Fruit fly (Drosophila melanogaster) whole organism, embryonic: Measurements from ENCODE around the gene CG7565.
A peak's percentile ranks its signal among the peaks of the same experiment; 100 is the strongest.

Source experiments
- Asciz ChIP-seq: fragments of 200-800 bp; sonication (Bioruptor generic); optimal IDR thresholded peaks from 2 replicates; lab custom pipeline; 2017; ENCODE audit warnings: missing biosample characterization, mild to moderate bottlenecking, missing genetic modification characterization, missing genetic modification reagents
- Atf6 ChIP-seq: fragments of 200-800 bp; sonication (Bioruptor generic); IDR thresholded peaks from 2 replicates; pipeline ENCODE4 v1.3.6; 2022; ENCODE audit warnings: missing biosample characterization, missing genetic modification characterization
- Bgb ChIP-seq: fragments of 200-800 bp; sonication (Bioruptor generic); IDR thresholded peaks from 2 replicates; pipeline ENCODE4 v1.3.6; 2022; ENCODE audit warnings: missing biosample characterization, missing genetic modification characterization; ENCODE audit not compliant: partially characterized antibody
- CG11560 ChIP-seq: fragments of 200-800 bp; sonication (Bioruptor generic); IDR thresholded peaks from 3 replicates; pipeline ENCODE4 v1.3.6; 2022; ENCODE audit warnings: missing biosample characterization, missing genetic modification characterization
- CG12236 ChIP-seq: fragments of 200-800 bp; sonication (Bioruptor generic); optimal IDR thresholded peaks from 2 replicates; lab custom pipeline; 2016; ENCODE audit warnings: missing biosample characterization, missing genetic modification characterization
- CG14710 ChIP-seq: fragments of 200-800 bp; sonication (Bioruptor generic); optimal IDR thresholded peaks from 3 replicates; lab custom pipeline; 2019; ENCODE audit warnings: missing biosample characterization, mild to moderate bottlenecking, missing genetic modification characterization, moderate library complexity
- CG15479 ChIP-seq: fragments of 200-800 bp; sonication (Bioruptor generic); optimal IDR thresholded peaks from 3 replicates; lab custom pipeline; 2019; ENCODE audit warnings: missing biosample characterization, mild to moderate bottlenecking, missing genetic modification characterization, moderate library complexity
- CG1603 ChIP-seq: fragments of 200-800 bp; sonication (Bioruptor generic); optimal IDR thresholded peaks from 2 replicates; lab custom pipeline; 2019; ENCODE audit warnings: missing biosample characterization, mild to moderate bottlenecking, missing genetic modification characterization, moderate library complexity
- CG17802 ChIP-seq: fragments of 200-800 bp; sonication (Bioruptor generic); optimal IDR thresholded peaks from 2 replicates; lab custom pipeline; 2018; ENCODE audit warnings: missing biosample characterization, mild to moderate bottlenecking, missing genetic modification characterization, moderate library complexity
- CG17829 ChIP-seq: fragments of 200-800 bp; optimal IDR thresholded peaks from 2 replicates; lab custom pipeline; 2019; ENCODE audit warnings: missing biosample characterization, mild to moderate bottlenecking, missing genetic modification characterization, moderate library complexity
- CG1832 ChIP-seq: fragments of 200-800 bp; sonication (Bioruptor generic); optimal IDR thresholded peaks from 2 replicates; lab custom pipeline; 2017; ENCODE audit warnings: missing biosample characterization, mild to moderate bottlenecking, missing genetic modification characterization, inconsistent platforms
- CG2875 ChIP-seq: fragments of 200-800 bp; sonication (Bioruptor generic); optimal IDR thresholded peaks from 2 replicates; lab custom pipeline; 2017; ENCODE audit warnings: missing biosample characterization, mild to moderate bottlenecking, missing genetic modification characterization, missing genetic modification reagents
- CG32772 ChIP-seq: fragments of 200-800 bp; sonication (Bioruptor generic); IDR thresholded peaks from 2 replicates; pipeline ENCODE4 v1.3.6; 2022; ENCODE audit warnings: missing biosample characterization, missing genetic modification characterization
- CG34376 ChIP-seq: fragments of 200-800 bp; sonication (Bioruptor generic); optimal IDR thresholded peaks from 2 replicates; lab custom pipeline; 2018; ENCODE audit warnings: missing biosample characterization, mild to moderate bottlenecking, missing genetic modification characterization
- CG4820 ChIP-seq: fragments of 200-800 bp; sonication (Bioruptor generic); optimal IDR thresholded peaks from 3 replicates; lab custom pipeline; 2016; ENCODE audit warnings: missing biosample characterization, missing genetic modification characterization
- CG4854 ChIP-seq: fragments of 200-800 bp; sonication (Bioruptor generic); optimal IDR thresholded peaks from 2 replicates; lab custom pipeline; 2016; ENCODE audit warnings: missing biosample characterization, missing genetic modification characterization, inconsistent platforms
- CG6254 ChIP-seq: fragments of 200-800 bp; sonication (Bioruptor generic); optimal IDR thresholded peaks from 3 replicates; lab custom pipeline; 2017; ENCODE audit warnings: mild to moderate bottlenecking, missing biosample characterization, missing genetic modification reagents, missing genetic modification characterization
- CG6683 ChIP-seq: fragments of 200-800 bp; sonication (Bioruptor generic); optimal IDR thresholded peaks from 2 replicates; lab custom pipeline; 2017; ENCODE audit warnings: missing biosample characterization, mild to moderate bottlenecking, missing genetic modification characterization, missing genetic modification reagents
- CG6765 ChIP-seq: fragments of 200-800 bp; sonication (Bioruptor generic); optimal IDR thresholded peaks from 3 replicates; lab custom pipeline; 2017; ENCODE audit warnings: missing biosample characterization, mild to moderate bottlenecking, missing genetic modification characterization
- CG8944 ChIP-seq: fragments of 200-800 bp; sonication (Bioruptor generic); optimal IDR thresholded peaks from 3 replicates; lab custom pipeline; 2016; ENCODE audit warnings: missing biosample characterization, missing genetic modification characterization
- CG9437 ChIP-seq: fragments of 200-800 bp; sonication (Bioruptor generic); optimal IDR thresholded peaks from 2 replicates; lab custom pipeline; 2018; ENCODE audit warnings: missing biosample characterization, mild to moderate bottlenecking, missing genetic modification characterization
- CG9727 ChIP-seq: fragments of 200-800 bp; sonication (Bioruptor generic); optimal IDR thresholded peaks from 3 replicates; lab custom pipeline; 2017; ENCODE audit warnings: missing biosample characterization, mild to moderate bottlenecking, missing genetic modification characterization
- Camta ChIP-seq: fragments of 200-800 bp; sonication (Bioruptor generic); optimal IDR thresholded peaks from 2 replicates; lab custom pipeline; 2016; ENCODE audit warnings: missing biosample characterization, missing genetic modification characterization
- CkIIα-i1 ChIP-seq: fragments of 200-800 bp; sonication (Bioruptor generic); IDR thresholded peaks from 2 replicates; pipeline ENCODE4 v1.3.6; 2022; ENCODE audit warnings: missing biosample characterization, missing genetic modification characterization
- Eip74EF ChIP-seq, 2 experiments: fragments of 200-800 bp in 1 of 2; fragments of >200 bp in 1 of 2; sonication (Bioruptor generic) in 1 of 2; optimal IDR thresholded peaks; 2 replicates each; lab custom pipeline; 2017 to 2019; ENCODE audit warnings: missing biosample characterization in 2 of 2, missing genetic modification characterization in 2 of 2, mild to moderate bottlenecking in 1 of 2, moderate library complexity in 1 of 2
- Fer3 ChIP-seq: fragments of 200-800 bp; sonication (Bioruptor generic); optimal IDR thresholded peaks from 2 replicates; lab custom pipeline; 2018; ENCODE audit warnings: missing biosample characterization, mild to moderate bottlenecking, missing genetic modification characterization, moderate library complexity
- HLH3B ChIP-seq: fragments of 200-800 bp; sonication (Bioruptor generic); IDR thresholded peaks from 2 replicates; pipeline ENCODE4 v1.3.6; 2022; ENCODE audit warnings: missing biosample characterization, missing genetic modification characterization
- Hand ChIP-seq: fragments of 200-800 bp; sonication (Bioruptor generic); optimal IDR thresholded peaks from 2 replicates; lab custom pipeline; 2017; ENCODE audit warnings: mild to moderate bottlenecking, missing biosample characterization, missing genetic modification reagents, missing genetic modification characterization
- Hr3 ChIP-seq: fragments of 200-800 bp; sonication (Bioruptor generic); optimal IDR thresholded peaks from 3 replicates; lab custom pipeline; 2016; ENCODE audit warnings: missing biosample characterization, missing genetic modification characterization
- Jarid2 ChIP-seq: fragments of 200-800 bp; sonication (Bioruptor generic); optimal IDR thresholded peaks from 3 replicates; lab custom pipeline; 2017; ENCODE audit warnings: mild to moderate bottlenecking, missing biosample characterization, missing genetic modification reagents, missing genetic modification characterization
- Mad ChIP-seq: fragments of 200-800 bp; sonication (Bioruptor generic); optimal IDR thresholded peaks from 2 replicates; lab custom pipeline; 2016; ENCODE audit warnings: missing biosample characterization, missing genetic modification characterization
- Sin3A ChIP-seq: fragments of >200 bp; optimal IDR thresholded peaks from 2 replicates; lab custom pipeline; 2018
- Sry-δ ChIP-seq: fragments of 200-800 bp; sonication (Bioruptor generic); optimal IDR thresholded peaks from 2 replicates; lab custom pipeline; 2016; ENCODE audit warnings: missing biosample characterization, missing genetic modification characterization
- Stat92E ChIP-seq, 3 experiments: fragments of >200 bp in 2 of 3; fragments of 200-800 bp in 1 of 3; sonication (Bioruptor generic) in 1 of 3; optimal IDR thresholded peaks; 2 replicates each; lab custom pipeline; 2017 to 2019; ENCODE audit warnings: missing biosample characterization in 3 of 3, missing genetic modification characterization in 3 of 3, mild to moderate bottlenecking in 1 of 3, moderate library complexity in 1 of 3
- ab ChIP-seq: fragments of 200-800 bp; sonication (Bioruptor generic); optimal IDR thresholded peaks from 2 replicates; lab custom pipeline; 2016; ENCODE audit warnings: missing biosample characterization, missing genetic modification characterization
- bcd ChIP-seq: fragments of 200-800 bp; sonication (Bioruptor generic); optimal IDR thresholded peaks from 2 replicates; lab custom pipeline; 2017; ENCODE audit warnings: missing biosample characterization, mild to moderate bottlenecking, missing genetic modification characterization
- cato ChIP-seq: fragments of 200-800 bp; sonication (Bioruptor generic); optimal IDR thresholded peaks from 2 replicates; lab custom pipeline; 2016; ENCODE audit warnings: missing biosample characterization, missing genetic modification characterization, borderline replicate concordance
- chn ChIP-seq: fragments of 200-800 bp; sonication (Bioruptor generic); optimal IDR thresholded peaks from 2 replicates; lab custom pipeline; 2016; ENCODE audit warnings: missing biosample characterization, missing genetic modification characterization
- ci ChIP-seq: fragments of 200-800 bp; sonication (Bioruptor generic); IDR thresholded peaks from 3 replicates; pipeline ENCODE4 v1.3.6; 2022; ENCODE audit warnings: missing biosample characterization, missing genetic modification characterization
- crol ChIP-seq: fragments of 200-800 bp; sonication (Bioruptor generic); IDR thresholded peaks from 2 replicates; pipeline ENCODE4 v1.3.6; 2022; ENCODE audit warnings: missing biosample characterization, missing genetic modification characterization
- dpn ChIP-seq, 2 experiments: fragments of 200-800 bp; sonication (Bioruptor generic); optimal IDR thresholded peaks; 3 replicates each; lab custom pipeline; 2016; ENCODE audit warnings: missing biosample characterization in 2 of 2, missing genetic modification characterization in 2 of 2
- fru ChIP-seq: fragments of >200 bp; optimal IDR thresholded peaks from 2 replicates; lab custom pipeline; 2017
- grau ChIP-seq: fragments of 200-800 bp; optimal IDR thresholded peaks from 3 replicates; lab custom pipeline; 2019; ENCODE audit warnings: missing biosample characterization, mild to moderate bottlenecking, missing genetic modification characterization, moderate library complexity
- gro ChIP-seq: fragments of 200-800 bp; sonication (Bioruptor generic); optimal IDR thresholded peaks from 2 replicates; lab custom pipeline; 2016; ENCODE audit warnings: missing biosample characterization, missing genetic modification characterization
- ham ChIP-seq: fragments of 200-800 bp; sonication (Bioruptor generic); IDR thresholded peaks from 2 replicates; pipeline ENCODE4 v1.3.6; 2022; ENCODE audit warnings: missing biosample characterization, missing genetic modification characterization
- phol ChIP-seq: fragments of 200-800 bp; sonication (Bioruptor generic); optimal IDR thresholded peaks from 3 replicates; lab custom pipeline; 2018; ENCODE audit warnings: missing biosample characterization, mild to moderate bottlenecking, missing genetic modification characterization, moderate library complexity
- psq ChIP-seq: fragments of 200-800 bp; sonication (Bioruptor generic); optimal IDR thresholded peaks from 2 replicates; lab custom pipeline; 2017; ENCODE audit warnings: missing biosample characterization, missing genetic modification characterization
- tap ChIP-seq: fragments of 200-800 bp; optimal IDR thresholded peaks from 3 replicates; lab custom pipeline; 2019; ENCODE audit warnings: missing biosample characterization, mild to moderate bottlenecking, missing genetic modification characterization, moderate library complexity
- trh ChIP-seq: fragments of 200-800 bp; sonication (Bioruptor generic); optimal IDR thresholded peaks from 2 replicates; lab custom pipeline; 2016; ENCODE audit warnings: missing biosample characterization, missing genetic modification characterization
- unc-4 ChIP-seq: fragments of 200-800 bp; sonication (Bioruptor generic); IDR thresholded peaks from 2 replicates; pipeline ENCODE4 v1.3.6; 2022; ENCODE audit warnings: missing biosample characterization, missing genetic modification characterization; ENCODE audit not compliant: partially characterized antibody

The CG7565 gene

dm6 chr3L:8056740-8057253 lies 34.8 kb downstream of the CG7565 start (continued):
- TF ChIP-seq Asciz (GFP tag; lab: Kevin White, UChicago), result peak; percentile 32
- TF ChIP-seq CG15479 (GFP tag; lab: Kevin White, UChicago), result no peak
- TF ChIP-seq CG12236 (GFP tag; lab: Kevin White, UChicago), result no peak
- peak; percentile 24 for TF ChIP-seq Fer3 (tag; lab: Kevin White, UChicago)
- no peak for TF ChIP-seq CG1832 (GFP tag; lab: Kevin White, UChicago)
- peak; percentile 66 for TF ChIP-seq phol (tag; lab: Kevin White, UChicago)
- peak; percentile 38 for TF ChIP-seq CG9727
- TF ChIP-seq CG17802 (tag; lab: Kevin White, UChicago), result no peak
- no peak for TF ChIP-seq CkIIα-i1 (GFP tag; lab: Robert Waterston, UW)
- peak; percentile 45 for TF ChIP-seq gro (GFP tag; lab: Kevin White, UChicago)
- TF ChIP-seq Mad (GFP tag; lab: Kevin White, UChicago), result no peak
- TF ChIP-seq ci (GFP tag; lab: Robert Waterston, UW), result peak; percentile 47; the same call in 1 of the 3 replicates
- peak; percentile 53 for TF ChIP-seq CG9437 (GFP tag; lab: Kevin White, UChicago)
- no peak for TF ChIP-seq Sry-δ (GFP tag; lab: Kevin White, UChicago)
- TF ChIP-seq unc-4, result no peak
- TF ChIP-seq CG32772 (GFP tag; lab: Robert Waterston, UW), result no peak
- TF ChIP-seq CG6765, result peak; percentile 57
- peak; percentile 29 for TF ChIP-seq Camta
- peak; percentile 10 for TF ChIP-seq tap (tag; lab: Kevin White, UChicago)
- TF ChIP-seq Jarid2 (GFP tag; lab: Kevin White, UChicago), result no peak
- TF ChIP-seq psq (GFP tag; lab: Kevin White, UChicago), result no peak
- TF ChIP-seq Bgb, result no peak
- TF ChIP-seq CG34376, result no peak
- TF ChIP-seq CG2875, result peak; percentile 41
- TF ChIP-seq CG6683, result no peak
- peak in 1 of 2 experiments; percentile 61 for TF ChIP-seq Eip74EF (GFP tag; optimal IDR thresholded peaks at IDR 0.05; lab: Kevin White, UChicago)
- TF ChIP-seq trh (GFP tag; lab: Kevin White, UChicago), result no peak
- no peak for TF ChIP-seq Hr3 (GFP tag; lab: Kevin White, UChicago)
- peak; percentile 17 for TF ChIP-seq CG14710 (tag; lab: Kevin White, UChicago)
- peak; percentile 1 for TF ChIP-seq cato
- TF ChIP-seq CG6254 (GFP tag; lab: Kevin White, UChicago), result no peak
- TF ChIP-seq CG17829, result no peak
- no peak for TF ChIP-seq CG8944 (GFP tag; lab: Kevin White, UChicago)
- peak; percentile 49 for TF ChIP-seq bcd (GFP tag; lab: Kevin White, UChicago)
- no peak for TF ChIP-seq CG11560
- no peak for TF ChIP-seq ham (GFP tag; lab: Robert Waterston, UW)
- TF ChIP-seq ab (GFP tag; lab: Kevin White, UChicago), result no peak
- peak; percentile 44 for TF ChIP-seq CG4820
- peak; percentile 42; the same call in 1 of the 2 replicates for TF ChIP-seq HLH3B
- TF ChIP-seq fru (lab: Kevin White, UChicago), result no peak
- TF ChIP-seq CG4854 (GFP tag; lab: Kevin White, UChicago), result no peak
- TF ChIP-seq grau (tag; lab: Kevin White, UChicago), result peak; percentile 46
- TF ChIP-seq Hand, result no peak
- no peak for TF ChIP-seq Stat92E (GFP tag; optimal IDR thresholded peaks at IDR 0.05; lab: Kevin White, UChicago)
- peak; percentile 4 for TF ChIP-seq CG1603
- TF ChIP-seq chn (GFP tag; lab: Kevin White, UChicago), result no peak
- TF ChIP-seq crol (GFP tag; lab: Robert Waterston, UW), result no peak
- peak in 1 of 2 experiments; percentile 28 for TF ChIP-seq dpn (GFP tag; optimal IDR thresholded peaks at IDR 0.05; lab: Kevin White, UChicago)
- TF ChIP-seq Sin3A (lab: Kevin White, UChicago), result no peak
- no peak for TF ChIP-seq Atf6
